Fruit fly (Drosophila melanogaster): ENCODE data around the gene TwdlE.

TwdlE gene

dm6 chr2L:7876520-7877232, 16.0 kb upstream of the TwdlE start (continued):
- TF ChIP-seq achi (GFP tag; optimal IDR thresholded peaks at IDR 0.05) (peak; percentile 33), CG32006 (GFP tag; optimal IDR thresholded peaks at IDR 0.05) (peak; percentile 12), Eip93F (GFP tag; optimal IDR thresholded peaks at IDR 0.05) (no peak), CG10631 (GFP tag; optimal IDR thresholded peaks at IDR 0.05) (peak; percentile 41), Eip78C (GFP tag) (peak; percentile 90), CG6792 (GFP tag; optimal IDR thresholded peaks at IDR 0.05) (peak; percentile 54), Blimp-1 (GFP tag; optimal IDR thresholded peaks at IDR 0.05) (peak; percentile 32), OdsH (GFP tag; optimal IDR thresholded peaks at IDR 0.05) (peak; percentile 35)

- TF ChIP-seq cyc (GFP tag; optimal IDR thresholded peaks at IDR 0.05) (peak; percentile 38), CG31627 (GFP tag; optimal IDR thresholded peaks at IDR 0.05) (peak; percentile 34), CG8319 (GFP tag; optimal IDR thresholded peaks at IDR 0.05) (peak; percentile 1), fd59A (GFP tag; optimal IDR thresholded peaks at IDR 0.05) (no peak), fd85E (GFP tag; optimal IDR thresholded peaks at IDR 0.05) (no peak), Hr39 (GFP tag; optimal IDR thresholded peaks at IDR 0.05) (peak; percentile 40), Sox102F (GFP tag; optimal IDR thresholded peaks at IDR 0.05) (peak; percentile 31), Blimp-1 (GFP tag; optimal IDR thresholded peaks at IDR 0.05) (no peak), spab (GFP tag; optimal IDR thresholded peaks at IDR 0.05) (no peak), ss (GFP tag; optimal IDR thresholded peaks at IDR 0.05) (peak in 1 of 2 experiments; percentile 16), esn (GFP tag; optimal IDR thresholded peaks at IDR 0.05) (peak; percentile 57), Eip75B (GFP tag; optimal IDR thresholded peaks at IDR 0.05) (peak; percentile 30), CG7368 (GFP tag; optimal IDR thresholded peaks at IDR 0.05) (peak; percentile 2), Sox15 (GFP tag; optimal IDR thresholded peaks at IDR 0.05) (peak; percentile 17), topi (GFP tag; optimal IDR thresholded peaks at IDR 0.05) (peak; percentile 51), net (GFP tag; optimal IDR thresholded peaks at IDR 0.05) (peak; percentile 46), Met (GFP tag; optimal IDR thresholded peaks at IDR 0.05) (peak; percentile 55), dac (GFP tag; optimal IDR thresholded peaks at IDR 0.05) (no peak), CG15336 (GFP tag; IDR thresholded peaks at IDR 0.05) (peak; percentile 27; the same call in 1 of the 2 replicates), CG11294 (GFP tag; IDR thresholded peaks at IDR 0.05) (no peak), svp (GFP tag) (peak; percentile 73), CG10669 (GFP tag; optimal IDR thresholded peaks at IDR 0.05) (peak; percentile 15), fkh (GFP tag; optimal IDR thresholded peaks at IDR 0.05) (no peak), CG34406 (GFP tag; optimal IDR thresholded peaks at IDR 0.05) (peak; percentile 30), dsx (GFP tag; optimal IDR thresholded peaks at IDR 0.05; ENCODE audit: poor library complexity, severe bottlenecking) (no peak), acj6 (GFP tag; optimal IDR thresholded peaks at IDR 0.05) (peak; percentile 45), Hr4 (GFP tag; optimal IDR thresholded peaks at IDR 0.05) (no peak), CG3032 (tag; optimal IDR thresholded peaks at IDR 0.05) (peak; percentile 35), CG6163 (GFP tag; IDR thresholded peaks at IDR 0.05) (peak; percentile 68; the same call in 2 of the 3 replicates), CG4318 (GFP tag; optimal IDR thresholded peaks at IDR 0.05) (no peak), CG10631 (GFP tag; optimal IDR thresholded peaks at IDR 0.05) (peak; percentile 35), Hr38 (GFP tag; optimal IDR thresholded peaks at IDR 0.05) (no peak), Gug (GFP tag; IDR thresholded peaks at IDR 0.05) (no peak), achi (GFP tag; optimal IDR thresholded peaks at IDR 0.05) (peak; percentile 37), CG8632 (GFP tag; optimal IDR thresholded peaks at IDR 0.05) (peak; percentile 50), CG16779 (tag; optimal IDR thresholded peaks at IDR 0.05) (no peak), lz (GFP tag; optimal IDR thresholded peaks at IDR 0.05) (peak; percentile 44), vri (GFP tag; optimal IDR thresholded peaks at IDR 0.05) (peak; percentile 3), CG8119 (GFP tag; IDR thresholded peaks at IDR 0.05) (no peak), CG6276 (GFP tag; optimal IDR thresholded peaks at IDR 0.05) (no peak), Eip93F (GFP tag; optimal IDR thresholded peaks at IDR 0.05) (no peak), Eip78C (GFP tag) (peak; percentile 79), CG11902 (GFP tag; optimal IDR thresholded peaks at IDR 0.05) (no peak), CG3919 (GFP tag; optimal IDR thresholded peaks at IDR 0.05) (peak; percentile 55), CG32006 (GFP tag; optimal IDR thresholded peaks at IDR 0.05) (no peak), CG6792 (GFP tag; optimal IDR thresholded peaks at IDR 0.05) (peak; percentile 20), eg (GFP tag; IDR thresholded peaks at IDR 0.05) (no peak)
These were observed 15.0 kb upstream of the TwdlE start for dm6 chr2L:7875676-7876075.

All from whole organism, prepupa.